Worm (Caenorhabditis elegans): Measurements from ENCODE around the gene W04G3.11.

DNA sequence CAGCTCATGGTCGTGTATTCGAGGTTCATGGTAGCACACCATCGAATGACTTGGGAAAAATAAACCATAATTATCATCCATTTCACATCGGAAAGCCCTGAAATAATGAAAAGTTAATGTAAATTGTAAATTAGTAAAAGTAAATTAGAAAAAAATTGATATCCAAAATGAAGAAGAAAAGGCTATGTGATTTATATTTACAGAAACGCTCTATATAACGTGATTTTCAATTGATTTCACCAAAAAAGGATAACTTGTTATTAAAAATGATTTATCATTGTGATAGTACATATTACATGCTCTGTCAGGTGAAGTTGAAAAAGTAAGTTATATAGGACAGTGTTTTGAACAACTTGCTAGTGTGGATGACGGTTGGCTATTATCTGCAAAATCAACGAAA lies 46.2 kb upstream of the W04G3.11 start, which contains the start of gene C09F12.3:
- no peak for TF ChIP-seq hmbx-1 (tag; optimal IDR thresholded peaks at IDR 0.05)
- TF ChIP-seq ama-1 (optimal IDR thresholded peaks at IDR 0.05): no peak
- no peak for TF ChIP-seq tbx-37 (GFP tag; conservative IDR thresholded peaks at IDR 0.05)
- TF ChIP-seq B0310.2 (tag; optimal IDR thresholded peaks at IDR 0.05): no peak
- TF ChIP-seq flt-1 (GFP tag; IDR thresholded peaks at IDR 0.05): no peak
- TF ChIP-seq hnd-1 (tag; optimal IDR thresholded peaks at IDR 0.05): no peak
- TF ChIP-seq aly-1 (tag; optimal IDR thresholded peaks at IDR 0.05): no peak

Data from whole organism, early embryonic.